Fruit fly (Drosophila melanogaster): Measurements from ENCODE around the gene ttk.

ttk gene

dm6 chr3R:31669153-31669934 is 44.3 kb upstream of the ttk start, which contains the start of gene Zmynd8 (continued):
- no peak for TF ChIP-seq dimm (GFP tag; IDR thresholded peaks at IDR 0.05)
- no peak for TF ChIP-seq cato (GFP tag; optimal IDR thresholded peaks at IDR 0.05; ENCODE audit: borderline replicate concordance)
- peak; percentile 71; the same call in 1 of the 3 replicates for TF ChIP-seq mld (GFP tag; IDR thresholded peaks at IDR 0.05; ENCODE audit: partially characterized antibody)
- no peak for TF ChIP-seq ftz-f1 (GFP tag; optimal IDR thresholded peaks at IDR 0.05)
- TF ChIP-seq sna (GFP tag; IDR thresholded peaks at IDR 0.05; ENCODE audit: partially characterized antibody), result peak; percentile 67
- TF ChIP-seq CG10979 (tag; optimal IDR thresholded peaks at IDR 0.05), result no peak
- no peak for TF ChIP-seq zf30C (GFP tag; optimal IDR thresholded peaks at IDR 0.05)
- TF ChIP-seq btn (GFP tag; optimal IDR thresholded peaks at IDR 0.05), result no peak
- no peak for TF ChIP-seq danr (GFP tag; IDR thresholded peaks at IDR 0.05)
- no peak for TF ChIP-seq CG2678 (tag; optimal IDR thresholded peaks at IDR 0.05)
- TF ChIP-seq Tbp (GFP tag; optimal IDR thresholded peaks at IDR 0.05), result no peak
- TF ChIP-seq CG12659 (GFP tag; optimal IDR thresholded peaks at IDR 0.05), result peak; percentile 48
- TF ChIP-seq Dll (GFP tag; IDR thresholded peaks at IDR 0.05; ENCODE audit: partially characterized antibody), result peak; percentile 80
- TF ChIP-seq sima (GFP tag; optimal IDR thresholded peaks at IDR 0.05), result no peak
- no peak for TF ChIP-seq CG9932 (GFP tag; IDR thresholded peaks at IDR 0.05)
- no peak for TF ChIP-seq CG8388 (GFP tag; optimal IDR thresholded peaks at IDR 0.05)
- TF ChIP-seq CG1233 (GFP tag; optimal IDR thresholded peaks at IDR 0.05), result no peak
- no peak for TF ChIP-seq CG2199 (GFP tag; IDR thresholded peaks at IDR 0.05)
- TF ChIP-seq NC2β (GFP tag; optimal IDR thresholded peaks at IDR 0.05), result peak; percentile 37
- peak; percentile 84 for TF ChIP-seq CG34224 (GFP tag; IDR thresholded peaks at IDR 0.05; ENCODE audit: partially characterized antibody)
- no peak for TF ChIP-seq z (GFP tag; IDR thresholded peaks at IDR 0.05)
- no peak for TF ChIP-seq CG15011 (GFP tag; optimal IDR thresholded peaks at IDR 0.05)
- TF ChIP-seq CG1603 (tag; optimal IDR thresholded peaks at IDR 0.05), result peak; percentile 77
- TF ChIP-seq zfh1 (GFP tag; IDR thresholded peaks at IDR 0.05), result no peak
- TF ChIP-seq emc (GFP tag; optimal IDR thresholded peaks at IDR 0.05), result no peak
- TF ChIP-seq CG6683 (GFP tag; optimal IDR thresholded peaks at IDR 0.05), result no peak
- peak; percentile 73; the same call in 1 of the 3 replicates for TF ChIP-seq Doc3 (GFP tag; IDR thresholded peaks at IDR 0.05; ENCODE audit: partially characterized antibody)
- peak; percentile 99 for TF ChIP-seq CG11560 (tag; IDR thresholded peaks at IDR 0.05)
- TF ChIP-seq CG42726 (GFP tag; IDR thresholded peaks at IDR 0.05; ENCODE audit: partially characterized antibody), result 0 out of 2 replicates have a peak, but pooled peaks have one; percentile 47
- TF ChIP-seq BEAF-32 (GFP tag; optimal IDR thresholded peaks at IDR 0.05), result peak; percentile 77
- TF ChIP-seq Ets97D (GFP tag; optimal IDR thresholded peaks at IDR 0.05), result peak; percentile 86
- TF ChIP-seq Hsf (GFP tag; optimal IDR thresholded peaks at IDR 0.05), result no peak
- no peak for TF ChIP-seq Sox102F (GFP tag; optimal IDR thresholded peaks at IDR 0.05)
- no peak for TF ChIP-seq cad (GFP tag; optimal IDR thresholded peaks at IDR 0.05)
- no peak for TF ChIP-seq stc (GFP tag; IDR thresholded peaks at IDR 0.05)
- peak; percentile 76 for TF ChIP-seq bbx (GFP tag; IDR thresholded peaks at IDR 0.05; ENCODE audit: partially characterized antibody)
- peak; percentile 89 for TF ChIP-seq pzg (GFP tag; optimal IDR thresholded peaks at IDR 0.05)
- TF ChIP-seq sob (GFP tag; IDR thresholded peaks at IDR 0.05), result no peak
- TF ChIP-seq CG4854 (GFP tag; optimal IDR thresholded peaks at IDR 0.05), result peak; percentile 94
- no peak for TF ChIP-seq CG11085 (GFP tag; IDR thresholded peaks at IDR 0.05)
- TF ChIP-seq Ets65A (GFP tag), result peak; percentile 92
- TF ChIP-seq trem (tag; optimal IDR thresholded peaks at IDR 0.05), result peak; percentile 85
- TF ChIP-seq CG5245 (GFP tag; optimal IDR thresholded peaks at IDR 0.05), result no peak
- no peak for TF ChIP-seq CrebB (tag; optimal IDR thresholded peaks at IDR 0.05)
- peak; percentile 75 for TF ChIP-seq vnd (GFP tag; IDR thresholded peaks at IDR 0.05; ENCODE audit: partially characterized antibody)
- TF ChIP-seq ken (GFP tag; IDR thresholded peaks at IDR 0.05), result no peak
- TF ChIP-seq org-1 (GFP tag; optimal IDR thresholded peaks at IDR 0.05), result no peak
- TF ChIP-seq Poxn (GFP tag; IDR thresholded peaks at IDR 0.05), result no peak
- TF ChIP-seq CG4617 (GFP tag; optimal IDR thresholded peaks at IDR 0.05; ENCODE audit: borderline replicate concordance), result peak; percentile 82

All from whole organism, embryonic.